Fruit fly (Drosophila melanogaster): ENCODE results near the gene Tsen54.

DNA sequence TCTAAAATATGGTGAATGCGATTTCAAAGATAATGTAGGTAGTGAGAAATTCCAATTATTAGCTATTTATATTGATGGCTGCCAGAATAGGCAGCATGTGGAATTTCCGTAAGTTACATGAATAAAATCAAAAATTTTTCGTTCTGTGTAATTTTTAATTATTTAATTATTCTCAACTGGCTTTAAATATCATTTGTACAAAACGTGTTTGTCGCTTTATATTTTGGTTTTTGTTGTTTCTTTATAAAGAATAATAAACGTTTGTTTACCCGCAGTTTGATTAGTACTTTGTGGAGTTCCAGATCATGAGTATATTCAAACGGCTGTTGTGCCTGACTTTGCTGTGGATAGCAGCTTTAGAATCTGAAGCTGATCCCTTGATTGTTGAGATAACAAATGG, 15.4 kb downstream of the Tsen54 start, which contains the start of gene Est-P:
- TF ChIP-seq Sp1 (GFP tag; optimal IDR thresholded peaks at IDR 0.05) (no peak), HLH106 (tag; optimal IDR thresholded peaks at IDR 0.05) (no peak), psq (GFP tag; optimal IDR thresholded peaks at IDR 0.05) (no peak), usp (GFP tag; optimal IDR thresholded peaks at IDR 0.05) (no peak), CG32264 (GFP tag; optimal IDR thresholded peaks at IDR 0.05) (no peak), sv (GFP tag; optimal IDR thresholded peaks at IDR 0.05) (no peak), Abd-B (GFP tag; optimal IDR thresholded peaks at IDR 0.05) (no peak), br (GFP tag; optimal IDR thresholded peaks at IDR 0.05) (no peak)
